Worm (Caenorhabditis elegans): ENCODE results near the gene F26A1.3.

DNA sequence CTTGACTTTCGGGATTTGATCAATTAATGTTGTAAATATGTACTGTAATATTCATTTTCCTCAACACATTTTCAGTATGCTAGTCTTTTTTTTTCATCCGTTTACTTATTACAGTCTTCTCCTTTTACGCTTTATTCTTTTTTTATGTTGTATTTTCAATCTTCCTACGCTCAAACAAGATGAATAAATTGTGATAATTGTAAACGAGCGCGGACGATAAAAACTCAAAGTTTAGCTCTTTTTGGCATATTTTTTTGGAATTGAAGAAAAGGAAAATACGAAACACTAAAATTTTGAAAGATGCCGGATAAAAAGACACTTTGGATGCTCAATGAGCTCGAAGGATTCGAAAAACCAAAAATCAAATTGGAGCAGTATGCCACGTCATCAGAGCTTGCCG lies 24.0 kb upstream of the F26A1.3 start, which contains the start of gene metl-5:
- TF ChIP-seq nhr-6 (tag; optimal IDR thresholded peaks at IDR 0.05) (no peak), nhr-76 (tag; optimal IDR thresholded peaks at IDR 0.05) (no peak), fkh-10 (GFP tag; optimal IDR thresholded peaks at IDR 0.05) (no peak)
